Fruit fly (Drosophila melanogaster): Measurements from ENCODE around the gene CG3437.

DNA sequence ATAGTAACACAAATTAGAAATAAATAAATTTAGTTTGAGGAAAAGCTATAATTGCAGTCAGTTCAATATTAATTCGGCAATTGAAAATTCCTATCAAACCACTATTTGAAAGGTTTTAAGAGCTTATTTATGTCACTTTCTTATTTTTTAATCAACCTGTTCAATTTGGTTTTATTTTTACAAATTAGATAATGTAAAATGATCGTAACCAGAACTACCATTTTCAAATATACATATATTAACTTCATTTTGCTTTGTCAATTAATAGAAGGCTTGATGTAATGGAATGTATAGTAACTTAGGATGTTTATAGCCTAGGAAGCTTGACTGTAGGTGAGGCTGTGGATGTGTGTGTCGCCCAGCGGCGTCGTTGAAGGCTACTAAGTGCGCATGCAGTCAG lies 9.1 kb upstream of the CG3437 start:
- TF ChIP-seq ab (GFP tag; optimal IDR thresholded peaks at IDR 0.05) (no peak), trh (GFP tag; optimal IDR thresholded peaks at IDR 0.05) (no peak), zen2 (GFP tag; IDR thresholded peaks at IDR 0.05; ENCODE audit: partially characterized antibody) (no peak), crp (GFP tag; optimal IDR thresholded peaks at IDR 0.05) (no peak), CG11560 (tag; IDR thresholded peaks at IDR 0.05) (no peak), sqz (GFP tag; optimal IDR thresholded peaks at IDR 0.05) (no peak), tup (GFP tag; optimal IDR thresholded peaks at IDR 0.05) (no peak), CG6654 (GFP tag; optimal IDR thresholded peaks at IDR 0.05) (no peak)
